Worm (Caenorhabditis elegans) whole organism, late embryonic: ENCODE results near the gene Y53G8AM.7.

Experiments used
- ama-1 ChIP-seq: fragments of 150-350 bp; optimal IDR thresholded peaks from 2 replicates; lab custom pipeline; 2014
- ceh-30 ChIP-seq: fragments of 150-350 bp; optimal IDR thresholded peaks from 2 replicates; lab custom pipeline; 2014; ENCODE audit warnings: missing biosample characterization, missing genetic modification characterization
- ceh-34 ChIP-seq: sonication (generic microtip); optimal IDR thresholded peaks from 2 replicates; lab custom pipeline; 2016; ENCODE audit warnings: mild to moderate bottlenecking, missing genetic modification characterization, missing compliant biosample characterization
- fkh-10 ChIP-seq: fragments of 150-350 bp; optimal IDR thresholded peaks from 2 replicates; lab custom pipeline; 2014; ENCODE audit warnings: missing biosample characterization, missing genetic modification reagents, missing genetic modification characterization
- pax-1 ChIP-seq: fragments of 150-350 bp; optimal IDR thresholded peaks from 2 replicates; lab custom pipeline; 2014; ENCODE audit warnings: missing biosample characterization, missing genetic modification characterization
- pha-4 ChIP-seq: fragments of 150-350 bp; optimal IDR thresholded peaks from 2 replicates; lab custom pipeline; 2018; ENCODE audit warnings: missing biosample characterization, missing genetic modification reagents, missing genetic modification characterization
- tbx-2 ChIP-seq: sonication (generic microtip); optimal IDR thresholded peaks from 2 replicates; lab custom pipeline; 2016; ENCODE audit warnings: missing genetic modification characterization, missing compliant biosample characterization

ce11 chrIII:3297151-3297550 is 30.6 kb upstream of the Y53G8AM.7 start, which contains the start of gene Y53G8AR.5:
- TF ChIP-seq pax-1 (no peak), ama-1 (lab: Kevin White, UChicago) (no peak), fkh-10 (GFP tag; lab: Kevin White, UChicago) (no peak), tbx-2 (tag; lab: Kevin White, UChicago) (no peak), ceh-34 (tag; lab: Kevin White, UChicago) (no peak), ceh-30 (tag; lab: Kevin White, UChicago) (no peak), pha-4 (no peak)
